Worm (Caenorhabditis elegans) whole organism, L4 larva: ENCODE measurements around the gene B0034.2.

Experiments used
- ama-1 ChIP-seq: fragments of 150-350 bp; optimal IDR thresholded peaks from 2 replicates; lab custom pipeline; 2014; ENCODE audit warnings: inconsistent platforms, mixed read lengths
- fkh-10 ChIP-seq: fragments of 150-350 bp; optimal IDR thresholded peaks from 2 replicates; lab custom pipeline; 2014; ENCODE audit warnings: missing biosample characterization, missing genetic modification reagents, missing genetic modification characterization
- hlh-30 ChIP-seq: sonication (generic microtip); optimal IDR thresholded peaks from 2 replicates; lab custom pipeline; 2017; ENCODE audit warnings: antibody characterized with exemption, mild to moderate bottlenecking, missing genetic modification characterization, missing compliant biosample characterization; ENCODE audit not compliant: insufficient read depth
- lin-15B ChIP-seq: fragments of 150-350 bp; sonication (generic microtip); optimal IDR thresholded peaks from 3 replicates; lab custom pipeline; 2014; ENCODE audit warnings: missing biosample characterization, missing genetic modification characterization
- rbr-2 ChIP-seq: sonication (generic microtip); optimal IDR thresholded peaks from 2 replicates; lab custom pipeline; 2016; ENCODE audit warnings: missing genotype, missing genetic modification characterization, missing compliant biosample characterization
- zfp-3 ChIP-seq: fragments of 200-800 bp; sonication (Bioruptor generic); conservative IDR thresholded peaks from 2 replicates; pipeline ENCODE4 v1.3.6; 2022; ENCODE audit warnings: missing genetic modification reagents, missing genetic modification characterization, missing compliant biosample characterization

- TF ChIP-seq ama-1 (lab: Kevin White, UChicago) (no peak), rbr-2 (tag; lab: Kevin White, UChicago) (no peak), lin-15B (tag; lab: Kevin White, UChicago) (no peak), hlh-30 (tag; lab: Kevin White, UChicago) (no peak), fkh-10 (no peak), zfp-3 (GFP tag; lab: Robert Waterston, UW) (no peak)
These were observed 42.0 kb downstream of the B0034.2 start for ce11 chrII:5902139-5902538.
